Worm (Caenorhabditis elegans) whole organism, L4 larva: ENCODE measurements around the gene srbc-23.

ENCODE experiments used
- F10B5.3 ChIP-seq: sonication (generic microtip); optimal IDR thresholded peaks from 2 replicates; lab custom pipeline; 2016; ENCODE audit warnings: mild to moderate bottlenecking, missing genetic modification characterization, missing compliant biosample characterization
- R02D3.7 ChIP-seq: fragments of 150-350 bp; sonication (generic microtip); optimal IDR thresholded peaks from 3 replicates; lab custom pipeline; 2014; ENCODE audit warnings: missing biosample characterization, missing genetic modification characterization
- T20F7.1 ChIP-seq: fragments of 200-800 bp; sonication (Bioruptor generic); optimal IDR thresholded peaks from 2 replicates; lab custom pipeline; 2018; ENCODE audit warnings: mild to moderate bottlenecking, missing genetic modification characterization, missing compliant biosample characterization
- Y105C5A.15 ChIP-seq: fragments of 200-800 bp; sonication (Bioruptor generic); IDR thresholded peaks from 2 replicates; pipeline ENCODE4 v1.3.6; 2022; ENCODE audit warnings: missing genetic modification characterization, missing compliant biosample characterization
- Y48G9A.11 ChIP-seq: fragments of 200-800 bp; sonication (Bioruptor generic); IDR thresholded peaks from 2 replicates; pipeline ENCODE4 v1.3.6; 2022; ENCODE audit warnings: missing genetic modification reagents, missing genetic modification characterization, missing compliant biosample characterization
- aha-1 ChIP-seq: fragments of 150-350 bp; peaks from one replicate; lab custom pipeline; 2014; ENCODE audit warnings: missing biosample characterization, missing genetic modification characterization
- ceh-28 ChIP-seq: fragments of 150-350 bp; optimal IDR thresholded peaks from 2 replicates; lab custom pipeline; 2014; ENCODE audit warnings: missing biosample characterization, missing genetic modification reagents, missing genetic modification characterization
- ceh-32 ChIP-seq: sonication (generic microtip); optimal IDR thresholded peaks from 2 replicates; lab custom pipeline; 2016; ENCODE audit warnings: mild to moderate bottlenecking, missing genetic modification characterization, missing compliant biosample characterization; ENCODE audit not compliant: poor library complexity
- ceh-62 ChIP-seq: sonication (generic microtip); optimal IDR thresholded peaks from 2 replicates; lab custom pipeline; 2017; ENCODE audit warnings: missing biosample characterization, missing genetic modification characterization
- daf-16 ChIP-seq, 3 experiments: sonication (generic microtip); optimal IDR thresholded peaks; 2 replicates each; lab custom pipeline; 2016 to 2017; ENCODE audit warnings: missing genetic modification characterization in 3 of 3, missing genetic modification reagents in 3 of 3, mild to moderate bottlenecking in 2 of 3, missing compliant biosample characterization in 2 of 3, missing biosample characterization in 1 of 3, moderate library complexity in 1 of 3
- dmd-6 ChIP-seq: fragments of 200-800 bp; sonication (Bioruptor generic); IDR thresholded peaks from 2 replicates; pipeline ENCODE4 v1.3.6; 2022; ENCODE audit warnings: missing genetic modification reagents, missing genetic modification characterization, missing compliant biosample characterization
- dpl-1 ChIP-seq: fragments of 150-350 bp; optimal IDR thresholded peaks from 2 replicates; lab custom pipeline; 2014; ENCODE audit warnings: missing biosample characterization, missing genetic modification reagents, missing genetic modification characterization
- hlh-30 ChIP-seq: sonication (generic microtip); optimal IDR thresholded peaks from 2 replicates; lab custom pipeline; 2017; ENCODE audit warnings: antibody characterized with exemption, mild to moderate bottlenecking, missing genetic modification characterization, missing compliant biosample characterization; ENCODE audit not compliant: insufficient read depth
- lim-7 ChIP-seq: fragments of 200-800 bp; sonication (Bioruptor generic); IDR thresholded peaks from 2 replicates; pipeline ENCODE4 v1.3.6; 2022; ENCODE audit warnings: missing genetic modification characterization, missing compliant biosample characterization
- lin-15B ChIP-seq: fragments of 150-350 bp; sonication (generic microtip); optimal IDR thresholded peaks from 3 replicates; lab custom pipeline; 2014; ENCODE audit warnings: missing biosample characterization, missing genetic modification characterization
- lir-3 ChIP-seq: sonication (generic microtip); optimal IDR thresholded peaks from 2 replicates; lab custom pipeline; 2016; ENCODE audit warnings: mild to moderate bottlenecking, missing genetic modification characterization, missing compliant biosample characterization
- nhr-28 ChIP-seq: fragments of 150-350 bp; optimal IDR thresholded peaks from 2 replicates; lab custom pipeline; 2014; ENCODE audit warnings: missing biosample characterization, missing genetic modification characterization
- nhr-41 ChIP-seq: fragments of 200-800 bp; sonication (Bioruptor generic); IDR thresholded peaks from 2 replicates; pipeline ENCODE4 v1.3.6; 2022; ENCODE audit warnings: missing genetic modification reagents, missing genetic modification characterization, missing compliant biosample characterization
- nhr-76 ChIP-seq: fragments of 150-350 bp; optimal IDR thresholded peaks from 2 replicates; lab custom pipeline; 2014; ENCODE audit warnings: missing biosample characterization, missing genetic modification characterization
- nhr-77 ChIP-seq: fragments of 150-350 bp; optimal IDR thresholded peaks from 2 replicates; lab custom pipeline; 2014; ENCODE audit warnings: missing biosample characterization, missing genetic modification characterization
- pqm-1 ChIP-seq: sonication (generic microtip); optimal IDR thresholded peaks from 2 replicates; lab custom pipeline; 2017; ENCODE audit warnings: missing biosample characterization, missing genetic modification characterization
- set-16 ChIP-seq: fragments of 200-800 bp; sonication (Bioruptor generic); IDR thresholded peaks from 2 replicates; pipeline ENCODE4 v1.3.6; 2022; ENCODE audit warnings: missing genetic modification reagents, missing genetic modification characterization, missing compliant biosample characterization
- skn-1 ChIP-seq: fragments of 150-350 bp; optimal IDR thresholded peaks from 2 replicates; lab custom pipeline; 2014; ENCODE audit warnings: missing biosample characterization, missing genetic modification characterization
- tra-1 ChIP-seq: fragments of 200-800 bp; sonication (Bioruptor generic); IDR thresholded peaks from 2 replicates; pipeline ENCODE4 v1.3.6; 2022; ENCODE audit warnings: missing genetic modification reagents, missing genetic modification characterization, missing compliant biosample characterization
- unc-130 ChIP-seq: sonication (generic microtip); optimal IDR thresholded peaks from 2 replicates; lab custom pipeline; 2016; ENCODE audit warnings: missing genetic modification reagents, missing genetic modification characterization, missing compliant biosample characterization
- unc-39 ChIP-seq: sonication (generic microtip); optimal IDR thresholded peaks from 2 replicates; lab custom pipeline; 2017; ENCODE audit warnings: missing biosample characterization, missing genetic modification characterization
- unc-62 ChIP-seq, 3 experiments: fragments of 150-350 bp in 1 of 3; sonication (generic microtip); optimal IDR thresholded peaks in 2 of 3; peaks in 1 of 3; 1 replicate in 1 of 3; 2 replicates in 2 of 3; lab custom pipeline; 2014 to 2017; ENCODE audit warnings: missing biosample characterization in 3 of 3, missing genetic modification characterization in 3 of 3, missing genetic modification reagents in 3 of 3, missing genotype in 1 of 3
- zfp-2 ChIP-seq: sonication (generic microtip); optimal IDR thresholded peaks from 2 replicates; lab custom pipeline; 2016; ENCODE audit warnings: mild to moderate bottlenecking, missing genetic modification characterization, missing compliant biosample characterization
- zip-2 ChIP-seq: fragments of 150-350 bp; optimal IDR thresholded peaks from 2 replicates; lab custom pipeline; 2014; ENCODE audit warnings: missing biosample characterization, missing genetic modification characterization

srbc-23 gene

DNA sequence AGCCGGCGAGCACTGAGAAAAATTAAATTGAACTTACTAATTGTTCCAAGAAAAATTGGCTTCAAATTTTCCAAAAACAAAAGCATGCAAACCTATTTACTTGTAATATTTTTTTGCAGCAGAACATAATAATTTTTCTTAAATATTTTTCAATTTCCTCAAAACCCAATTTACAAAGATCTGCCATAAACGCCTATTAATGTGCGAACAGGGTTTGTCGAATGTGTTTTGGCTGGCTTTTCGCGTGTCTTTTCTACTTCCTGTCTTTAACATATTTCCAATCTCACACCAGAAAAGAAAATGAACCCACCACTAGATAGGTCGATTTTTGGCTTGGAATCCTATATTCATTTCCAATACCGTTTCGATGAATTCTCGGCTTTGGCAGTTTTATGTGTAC, 21.9 kb downstream of the srbc-23 start, which contains the start of gene C45H4.18:
Gene C45H4.18, plus strand, starts transcription at position 301 of the 400 bp plus-strand sequence.
- TF ChIP-seq ceh-32 (tag; lab: Kevin White, UChicago) = no peak
- TF ChIP-seq Y48G9A.11 = no peak
- TF ChIP-seq pqm-1 (tag; lab: Kevin White, UChicago) = no peak
- no peak for TF ChIP-seq skn-1 (tag; lab: Kevin White, UChicago)
- no peak for TF ChIP-seq nhr-41 (GFP tag; lab: Robert Waterston, UW)
- TF ChIP-seq ceh-28 (tag; lab: Kevin White, UChicago) = no peak
- no peak for TF ChIP-seq tra-1
- TF ChIP-seq lim-7 (GFP tag; lab: Robert Waterston, UW) = no peak
- no peak for TF ChIP-seq unc-130 (GFP tag; lab: Kevin White, UChicago)
- no peak for TF ChIP-seq hlh-30 (tag; lab: Kevin White, UChicago)
- no peak for TF ChIP-seq F10B5.3 (tag; lab: Kevin White, UChicago)
- no peak for TF ChIP-seq lin-15B
- no peak for TF ChIP-seq dpl-1 (GFP tag; lab: Kevin White, UChicago)
- no peak for TF ChIP-seq unc-39 (tag; lab: Kevin White, UChicago)
- no peak for TF ChIP-seq zfp-2 (tag; lab: Kevin White, UChicago)
- no peak for TF ChIP-seq T20F7.1 (GFP tag; lab: Kevin White, UChicago)

DNA sequence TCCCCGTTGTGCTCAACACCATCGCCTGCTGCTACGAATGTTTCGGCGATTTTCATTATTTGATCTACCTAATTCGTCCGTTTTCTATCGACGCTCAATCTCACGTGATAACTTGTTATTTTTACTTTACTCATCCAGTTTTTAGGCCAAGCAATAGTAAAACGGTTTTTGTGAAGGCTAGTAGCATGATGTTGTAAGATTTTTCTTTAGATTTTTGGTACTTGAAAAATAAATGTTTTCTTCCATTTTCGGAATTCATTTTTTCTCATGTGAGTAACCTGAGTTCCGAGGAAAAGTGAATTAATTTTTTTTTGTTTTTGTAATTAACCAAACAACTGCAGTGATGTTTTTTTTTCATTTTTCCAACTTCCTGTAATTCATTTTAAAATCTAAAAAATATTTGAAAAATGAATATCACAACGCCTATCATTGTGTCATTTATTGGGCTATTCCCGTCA, 24.0 kb downstream of the srbc-23 start, which contains the start of gene srbc-17:
Gene srbc-17, plus strand, starts transcription at position 408 of the 458 bp plus-strand sequence.
- TF ChIP-seq unc-62 (GFP tag; optimal IDR thresholded peaks at IDR 0.05 in 1 of 2; lab: Kevin White, UChicago) (peak in 1 of 2 experiments; percentile 94), unc-62 (tag; optimal IDR thresholded peaks at IDR 0.05; lab: Kevin White, UChicago) (no peak), ceh-62 (tag; lab: Kevin White, UChicago) (no peak)

- no peak for TF ChIP-seq T20F7.1 (GFP tag; lab: Kevin White, UChicago)
- peak; percentile 54 for TF ChIP-seq nhr-28 (tag; lab: Kevin White, UChicago)
Observed at ce11 chrV:2179214-2179613, 25.8 kb downstream of the srbc-23 start, which contains the start of gene cyp-33C1. TSS of gene cyp-33C1 (plus strand) at chrV:2179514.

DNA sequence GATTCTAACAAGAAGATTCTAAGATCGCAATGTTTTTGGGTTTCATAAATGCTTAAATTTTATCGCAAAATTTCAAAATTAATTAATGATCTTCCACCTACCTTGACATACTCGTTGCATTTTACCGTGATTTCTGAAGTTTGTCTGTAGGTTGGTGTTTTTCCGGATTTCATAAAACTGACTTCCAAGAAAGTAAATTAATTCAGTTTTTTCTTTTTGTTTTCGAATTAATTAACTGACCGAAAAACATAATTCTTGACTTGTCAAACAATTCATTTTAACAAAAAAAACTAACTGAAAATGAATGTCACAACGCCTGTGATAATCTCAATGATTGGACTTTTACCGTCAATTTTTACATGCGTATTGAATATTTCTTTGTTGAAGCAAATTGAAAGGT, 28.4 kb downstream of the srbc-23 start, which contains the start of gene srbc-16:
Gene srbc-16, plus strand, starts transcription at position 301 of the 400 bp plus-strand sequence.
- TF ChIP-seq R02D3.7 (tag; lab: Kevin White, UChicago) (no peak), lir-3 (no peak)

DNA sequence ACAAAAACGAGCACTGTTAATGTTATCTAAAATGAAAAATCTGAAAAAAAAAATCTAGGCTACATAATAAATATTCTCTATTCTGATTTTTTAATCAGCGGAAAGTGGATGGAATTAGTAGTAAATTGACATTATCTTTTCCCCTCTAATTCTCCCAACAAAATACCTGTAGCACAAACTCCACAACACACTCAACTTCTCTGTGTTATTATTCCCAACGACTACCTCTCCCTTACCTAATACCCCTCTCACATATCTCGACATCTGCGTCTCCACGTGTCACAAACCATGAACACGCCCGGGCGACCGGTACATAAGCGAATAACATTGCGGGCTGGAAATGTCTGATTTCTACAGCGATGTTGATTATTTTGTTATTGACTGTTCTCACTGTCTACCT, 29.8 kb downstream of the srbc-23 start, which contains the start of gene cyp-33C2:
Gene cyp-33C2, plus strand, starts transcription at position 327 of the 400 bp plus-strand sequence.
- TF ChIP-seq nhr-76 (tag; lab: Kevin White, UChicago) (no peak), nhr-28 (tag; lab: Kevin White, UChicago) (peak; percentile 93), daf-16 (GFP tag; optimal IDR thresholded peaks at IDR 0.05; lab: Kevin White, UChicago) (no peak), daf-16 (tag; optimal IDR thresholded peaks at IDR 0.05; lab: Kevin White, UChicago) (peak; percentile 25), nhr-77 (no peak), dmd-6 (GFP tag; lab: Robert Waterston, UW) (peak; percentile 61), Y105C5A.15 (GFP tag; lab: Robert Waterston, UW) (no peak)
- TF ChIP-seq, all 104 proteins: peak for 3

ce11 chrV:2185486-2185885, 32.1 kb downstream of the srbc-23 start:
- peak; percentile 62 for TF ChIP-seq aha-1 (tag; lab: Kevin White, UChicago)
- TF ChIP-seq zip-2 (tag; lab: Kevin White, UChicago) = no peak
- TF ChIP-seq set-16 (GFP tag; lab: Robert Waterston, UW) = 0 out of 2 replicates have a peak, but pooled peaks have one; percentile 32
